Fruit fly (Drosophila melanogaster) whole organism, embryonic: ENCODE data around the gene Muc18B.
A peak's percentile ranks its signal among the peaks of the same experiment; 100 is the strongest.

Experiments used
- Abd-B ChIP-seq: fragments of 200-800 bp; sonication (Bioruptor generic); optimal IDR thresholded peaks from 2 replicates; lab custom pipeline; 2018; ENCODE audit warnings: missing biosample characterization, mild to moderate bottlenecking, missing genetic modification characterization, moderate library complexity
- Bgb ChIP-seq: fragments of 200-800 bp; sonication (Bioruptor generic); IDR thresholded peaks from 2 replicates; pipeline ENCODE4 v1.3.6; 2022; ENCODE audit warnings: missing biosample characterization, missing genetic modification characterization; ENCODE audit not compliant: partially characterized antibody
- CG12155 ChIP-seq: fragments of 200-800 bp; sonication (Bioruptor generic); optimal IDR thresholded peaks from 3 replicates; lab custom pipeline; 2016; ENCODE audit warnings: missing biosample characterization, missing genetic modification characterization
- CG13287 ChIP-seq: fragments of 200-800 bp; sonication (Bioruptor generic); IDR thresholded peaks from 2 replicates; pipeline ENCODE4 v1.3.6; 2022; ENCODE audit warnings: missing biosample characterization, missing genetic modification characterization; ENCODE audit not compliant: partially characterized antibody
- CG16813 ChIP-seq: fragments of 200-800 bp; sonication (Bioruptor generic); IDR thresholded peaks from 3 replicates; pipeline ENCODE4 v1.3.6; 2022; ENCODE audit warnings: missing biosample characterization, missing genetic modification characterization; ENCODE audit not compliant: partially characterized antibody
- CG17912 ChIP-seq: fragments of 200-800 bp; sonication (Bioruptor generic); optimal IDR thresholded peaks from 2 replicates; lab custom pipeline; 2018; ENCODE audit warnings: missing biosample characterization, mild to moderate bottlenecking, missing genetic modification characterization
- CG2116 ChIP-seq: fragments of 200-800 bp; sonication (Bioruptor generic); optimal IDR thresholded peaks from 3 replicates; lab custom pipeline; 2018; ENCODE audit warnings: missing biosample characterization, mild to moderate bottlenecking, missing genetic modification characterization
- CG2120 ChIP-seq: fragments of 200-800 bp; sonication (Bioruptor generic); optimal IDR thresholded peaks from 3 replicates; lab custom pipeline; 2016; ENCODE audit warnings: missing biosample characterization, missing genetic modification characterization
- CG3163 ChIP-seq: fragments of 200-800 bp; sonication (Bioruptor generic); optimal IDR thresholded peaks from 3 replicates; lab custom pipeline; 2016; ENCODE audit warnings: missing biosample characterization, missing genetic modification characterization
- CG3407 ChIP-seq: fragments of 200-800 bp; sonication (Bioruptor generic); optimal IDR thresholded peaks from 2 replicates; lab custom pipeline; 2018; ENCODE audit warnings: missing biosample characterization, mild to moderate bottlenecking, missing genetic modification characterization
- CG3995 ChIP-seq: fragments of 200-800 bp; sonication (Bioruptor generic); optimal IDR thresholded peaks from 3 replicates; lab custom pipeline; 2016; ENCODE audit warnings: missing biosample characterization, missing genetic modification characterization
- CG6791 ChIP-seq: fragments of 200-800 bp; sonication (Bioruptor generic); IDR thresholded peaks from 3 replicates; pipeline ENCODE4 v1.3.6; 2022; ENCODE audit warnings: missing biosample characterization, missing genetic modification characterization; ENCODE audit not compliant: partially characterized antibody
- CG7372 ChIP-seq: fragments of 200-800 bp; sonication (Bioruptor generic); IDR thresholded peaks from 2 replicates; pipeline ENCODE4 v1.3.6; 2022; ENCODE audit warnings: missing biosample characterization, missing genetic modification characterization
- CG8281 ChIP-seq: fragments of 200-800 bp; sonication (Bioruptor generic); optimal IDR thresholded peaks from 2 replicates; lab custom pipeline; 2018; ENCODE audit warnings: missing biosample characterization, mild to moderate bottlenecking, missing genetic modification characterization, moderate library complexity
- CG8944 ChIP-seq: fragments of 200-800 bp; sonication (Bioruptor generic); optimal IDR thresholded peaks from 3 replicates; lab custom pipeline; 2016; ENCODE audit warnings: missing biosample characterization, missing genetic modification characterization
- Camta ChIP-seq: fragments of 200-800 bp; sonication (Bioruptor generic); optimal IDR thresholded peaks from 2 replicates; lab custom pipeline; 2016; ENCODE audit warnings: missing biosample characterization, missing genetic modification characterization
- Chrac-16 ChIP-seq: fragments of 200-800 bp; sonication (Bioruptor generic); optimal IDR thresholded peaks from 3 replicates; lab custom pipeline; 2016; ENCODE audit warnings: missing biosample characterization, missing genetic modification characterization
- CoRest ChIP-seq: fragments of 200-800 bp; sonication (Bioruptor generic); optimal IDR thresholded peaks from 3 replicates; lab custom pipeline; 2018; ENCODE audit warnings: missing biosample characterization, mild to moderate bottlenecking, missing genetic modification characterization, moderate library complexity
- D ChIP-seq, 2 experiments: fragments of 200-800 bp in 1 of 2; fragments of >200 bp in 1 of 2; sonication (Bioruptor generic) in 1 of 2; optimal IDR thresholded peaks; 2 replicates in 1 of 2; 3 replicates in 1 of 2; lab custom pipeline; 2017; ENCODE audit warnings: mild to moderate bottlenecking in 1 of 2, missing biosample characterization in 1 of 2, missing genetic modification characterization in 1 of 2, missing genetic modification reagents in 1 of 2
- Dll ChIP-seq: fragments of 200-800 bp; sonication (Bioruptor generic); IDR thresholded peaks from 4 replicates; pipeline ENCODE4 v1.3.6; 2022; ENCODE audit warnings: missing biosample characterization, missing genetic modification characterization; ENCODE audit not compliant: partially characterized antibody
- Drgx ChIP-seq: fragments of 200-800 bp; sonication (Bioruptor generic); IDR thresholded peaks from 2 replicates; pipeline ENCODE4 v1.3.6; 2022; ENCODE audit warnings: missing biosample characterization, missing genetic modification characterization
- Ets65A ChIP-seq: fragments of 200-800 bp; sonication (Bioruptor generic); peaks from one replicate; lab custom pipeline; 2016; ENCODE audit warnings: missing biosample characterization, missing genetic modification characterization
- Ets97D ChIP-seq: fragments of 200-800 bp; sonication (Bioruptor generic); optimal IDR thresholded peaks from 3 replicates; lab custom pipeline; 2016; ENCODE audit warnings: missing biosample characterization, missing genetic modification characterization
- HLH54F ChIP-seq: fragments of 200-800 bp; sonication (Bioruptor generic); optimal IDR thresholded peaks from 3 replicates; lab custom pipeline; 2016; ENCODE audit warnings: missing biosample characterization, missing genetic modification characterization
- HmgD ChIP-seq: fragments of 200-800 bp; sonication (Bioruptor generic); optimal IDR thresholded peaks from 3 replicates; lab custom pipeline; 2016; ENCODE audit warnings: missing biosample characterization, missing genetic modification characterization
- Sry-β ChIP-seq: fragments of 200-800 bp; sonication (Bioruptor generic); optimal IDR thresholded peaks from 2 replicates; lab custom pipeline; 2018; ENCODE audit warnings: missing biosample characterization, mild to moderate bottlenecking, missing genetic modification characterization, moderate library complexity
- Xrp1 ChIP-seq: fragments of 200-800 bp; sonication (Bioruptor generic); IDR thresholded peaks from 2 replicates; pipeline ENCODE4 v1.3.6; 2022; ENCODE audit warnings: missing biosample characterization, missing genetic modification characterization
- YL-1 ChIP-seq: fragments of 200-800 bp; sonication (Bioruptor generic); optimal IDR thresholded peaks from 3 replicates; lab custom pipeline; 2017; ENCODE audit warnings: missing biosample characterization, mild to moderate bottlenecking, missing genetic modification characterization
- br ChIP-seq: fragments of >200 bp; optimal IDR thresholded peaks from 2 replicates; lab custom pipeline; 2017
- crp ChIP-seq, 2 experiments: fragments of 200-800 bp; sonication (Bioruptor generic); optimal IDR thresholded peaks; 2 replicates in 1 of 2; 3 replicates in 1 of 2; lab custom pipeline; 2017; ENCODE audit warnings: missing biosample characterization in 2 of 2, missing genetic modification characterization in 2 of 2, mild to moderate bottlenecking in 1 of 2, moderate library complexity in 1 of 2
- dmrt99B ChIP-seq: fragments of 200-800 bp; sonication (Bioruptor generic); optimal IDR thresholded peaks from 2 replicates; lab custom pipeline; 2018; ENCODE audit warnings: missing biosample characterization, mild to moderate bottlenecking, missing genetic modification characterization, moderate library complexity
- emc ChIP-seq: fragments of 200-800 bp; sonication (Bioruptor generic); optimal IDR thresholded peaks from 2 replicates; lab custom pipeline; 2016; ENCODE audit warnings: missing biosample characterization, missing genetic modification characterization
- ems ChIP-seq: fragments of 200-800 bp; sonication (Bioruptor generic); optimal IDR thresholded peaks from 3 replicates; lab custom pipeline; 2016; ENCODE audit warnings: missing biosample characterization, missing genetic modification characterization
- gcm ChIP-seq: fragments of 200-800 bp; sonication (Bioruptor generic); optimal IDR thresholded peaks from 2 replicates; lab custom pipeline; 2019; ENCODE audit warnings: missing biosample characterization, mild to moderate bottlenecking, missing genetic modification characterization, moderate library complexity
- gro ChIP-seq: fragments of 200-800 bp; sonication (Bioruptor generic); optimal IDR thresholded peaks from 2 replicates; lab custom pipeline; 2016; ENCODE audit warnings: missing biosample characterization, missing genetic modification characterization
- gt ChIP-seq: fragments of 200-800 bp; sonication (Bioruptor generic); IDR thresholded peaks from 2 replicates; pipeline ENCODE4 v1.3.6; 2022; ENCODE audit warnings: missing biosample characterization, missing genetic modification characterization
- jing ChIP-seq: fragments of 200-800 bp; sonication (Bioruptor generic); optimal IDR thresholded peaks from 2 replicates; lab custom pipeline; 2018; ENCODE audit warnings: missing biosample characterization, mild to moderate bottlenecking, missing genetic modification characterization
- jumu ChIP-seq: fragments of 200-800 bp; sonication (Bioruptor generic); optimal IDR thresholded peaks from 3 replicates; lab custom pipeline; 2016; ENCODE audit warnings: missing biosample characterization, missing genetic modification characterization
- knrl ChIP-seq: fragments of 200-800 bp; sonication (Bioruptor generic); IDR thresholded peaks from 3 replicates; pipeline ENCODE4 v1.3.6; 2022; ENCODE audit warnings: missing biosample characterization, missing genetic modification characterization; ENCODE audit not compliant: partially characterized antibody
- mam ChIP-seq: fragments of 200-800 bp; sonication (Bioruptor generic); optimal IDR thresholded peaks from 3 replicates; lab custom pipeline; 2016; ENCODE audit warnings: missing biosample characterization, missing genetic modification characterization
- oc ChIP-seq: fragments of 200-800 bp; sonication (Bioruptor generic); optimal IDR thresholded peaks from 2 replicates; lab custom pipeline; 2018; ENCODE audit warnings: missing biosample characterization, mild to moderate bottlenecking, missing genetic modification characterization, moderate library complexity
- onecut ChIP-seq: fragments of 200-800 bp; sonication (Bioruptor generic); IDR thresholded peaks from 2 replicates; pipeline ENCODE4 v1.3.6; 2022; ENCODE audit warnings: missing biosample characterization, missing genetic modification characterization
- phol ChIP-seq: fragments of 200-800 bp; sonication (Bioruptor generic); optimal IDR thresholded peaks from 3 replicates; lab custom pipeline; 2018; ENCODE audit warnings: missing biosample characterization, mild to moderate bottlenecking, missing genetic modification characterization, moderate library complexity
- prd ChIP-seq, 3 experiments: fragments of >200 bp in 2 of 3; fragments of 200-800 bp in 1 of 3; sonication (Bioruptor generic) in 1 of 3; optimal IDR thresholded peaks in 2 of 3; IDR thresholded peaks in 1 of 3; 2 replicates in 2 of 3; 3 replicates in 1 of 3; pipeline versions ENCODE4 v1.3.6 to Lab custom; 2017 to 2022; ENCODE audit warnings: missing biosample characterization in 1 of 3, missing genetic modification characterization in 1 of 3
- seq ChIP-seq: fragments of 200-800 bp; sonication (Bioruptor generic); IDR thresholded peaks from 2 replicates; pipeline ENCODE4 v1.3.6; 2022; ENCODE audit warnings: missing biosample characterization, missing genetic modification characterization
- slp2 ChIP-seq: fragments of 200-800 bp; sonication (Bioruptor generic); optimal IDR thresholded peaks from 2 replicates; lab custom pipeline; 2016; ENCODE audit warnings: missing biosample characterization, missing genetic modification characterization
- sob ChIP-seq: fragments of 200-800 bp; sonication (Bioruptor generic); IDR thresholded peaks from 2 replicates; pipeline ENCODE4 v1.3.6; 2022; ENCODE audit warnings: missing biosample characterization, missing genetic modification characterization
- tin ChIP-seq: fragments of 200-800 bp; sonication (Bioruptor generic); optimal IDR thresholded peaks from 3 replicates; lab custom pipeline; 2016; ENCODE audit warnings: missing biosample characterization, missing genetic modification characterization
- zen2 ChIP-seq: fragments of 200-800 bp; sonication (Bioruptor generic); IDR thresholded peaks from 3 replicates; pipeline ENCODE4 v1.3.6; 2022; ENCODE audit warnings: missing biosample characterization, missing genetic modification characterization; ENCODE audit not compliant: partially characterized antibody
- zfh2 ChIP-seq: fragments of 200-800 bp; sonication (Bioruptor generic); optimal IDR thresholded peaks from 2 replicates; lab custom pipeline; 2016; ENCODE audit warnings: missing biosample characterization, missing genetic modification characterization

Muc18B gene

DNA sequence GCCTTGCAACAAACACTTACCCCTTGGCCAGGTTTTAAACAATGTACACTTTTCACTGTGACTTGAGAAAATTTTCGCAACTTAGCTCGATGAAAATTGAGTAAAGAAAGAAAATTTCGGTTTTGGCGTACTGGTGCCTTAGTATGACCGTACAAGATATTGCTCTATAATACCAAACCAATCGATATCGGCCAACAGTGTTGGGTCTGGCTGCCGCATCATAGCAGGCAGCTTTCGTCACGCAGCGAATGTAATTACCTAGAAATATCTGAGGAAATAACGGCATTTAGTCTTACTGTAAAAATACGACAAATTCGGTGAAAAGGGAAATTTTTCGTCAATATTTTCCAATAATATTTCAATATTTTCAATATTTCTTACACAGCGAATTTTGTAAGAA is 7.3 kb upstream of the Muc18B start, which contains the start of gene Ulp1 (continued):
- TF ChIP-seq CG6791 (GFP tag; lab: Robert Waterston, UW) = peak; percentile 71
- peak; percentile 11 for TF ChIP-seq CG2120
- TF ChIP-seq Sry-β = peak; percentile 71
- TF ChIP-seq HmgD (GFP tag; lab: Kevin White, UChicago) = peak; percentile 57
- peak; percentile 57 for TF ChIP-seq CG13287 (GFP tag; lab: Robert Waterston, UW)
- 0 out of 3 replicates have a peak, but pooled peaks have one; percentile 31 for TF ChIP-seq zen2 (GFP tag; lab: Robert Waterston, UW)
- no peak for TF ChIP-seq gt (GFP tag; lab: Robert Waterston, UW)
- peak; percentile 34 for TF ChIP-seq mam (GFP tag; lab: Kevin White, UChicago)
- TF ChIP-seq dmrt99B (tag; lab: Kevin White, UChicago) = no peak
- no peak for TF ChIP-seq br (lab: Kevin White, UChicago)
- peak; percentile 12 for TF ChIP-seq CG3163 (GFP tag; lab: Kevin White, UChicago)
- TF ChIP-seq CG12155 (GFP tag; lab: Kevin White, UChicago) = peak; percentile 3
- TF ChIP-seq D (optimal IDR thresholded peaks at IDR 0.05; lab: Kevin White, UChicago) = no peak
- TF ChIP-seq D (GFP tag; optimal IDR thresholded peaks at IDR 0.05; lab: Kevin White, UChicago) = no peak
- TF ChIP-seq Xrp1 = no peak
- peak; percentile 80 for TF ChIP-seq Ets97D (GFP tag; lab: Kevin White, UChicago)
- peak; percentile 76 for TF ChIP-seq CG3995 (GFP tag; lab: Kevin White, UChicago)
- peak; percentile 65 for TF ChIP-seq CG2116 (GFP tag; lab: Kevin White, UChicago)
- TF ChIP-seq zfh2 (GFP tag; lab: Kevin White, UChicago) = peak; percentile 15
- TF ChIP-seq YL-1 (GFP tag; lab: Kevin White, UChicago) = peak; percentile 62
- TF ChIP-seq knrl (GFP tag; lab: Robert Waterston, UW) = peak; percentile 54; the same call in 2 of the 3 replicates
- TF ChIP-seq jing (GFP tag; lab: Kevin White, UChicago) = no peak
- TF ChIP-seq CG16813 (GFP tag; lab: Robert Waterston, UW) = peak; percentile 30; the same call in 1 of the 3 replicates
- TF ChIP-seq prd (optimal IDR thresholded peaks at IDR 0.05; lab: Kevin White, UChicago) = no peak
- peak; percentile 15; the same call in 1 of the 3 replicates for TF ChIP-seq prd (GFP tag; IDR thresholded peaks at IDR 0.05; lab: Robert Waterston, UW)
- peak; percentile 60 for TF ChIP-seq Ets65A (GFP tag; lab: Kevin White, UChicago)
- TF ChIP-seq jumu (GFP tag; lab: Kevin White, UChicago) = peak; percentile 32
- TF ChIP-seq CG17912 (GFP tag; lab: Kevin White, UChicago) = peak; percentile 34
- TF ChIP-seq crp (GFP tag; optimal IDR thresholded peaks at IDR 0.05; lab: Kevin White, UChicago) = no peak
- peak; percentile 55 for TF ChIP-seq Bgb (GFP tag; lab: Robert Waterston, UW)
- TF ChIP-seq CoRest (tag; lab: Kevin White, UChicago) = peak; percentile 48
- no peak for TF ChIP-seq Camta (GFP tag; lab: Kevin White, UChicago)
- peak; percentile 8 for TF ChIP-seq Chrac-16 (GFP tag; lab: Kevin White, UChicago)
- TF ChIP-seq phol (tag; lab: Kevin White, UChicago) = peak; percentile 37
- peak; percentile 3 for TF ChIP-seq ems (GFP tag; lab: Kevin White, UChicago)
- no peak for TF ChIP-seq Drgx (GFP tag; lab: Robert Waterston, UW)
- peak; percentile 93 for TF ChIP-seq onecut (GFP tag; lab: Robert Waterston, UW)
- TF ChIP-seq HLH54F (GFP tag; lab: Kevin White, UChicago) = peak; percentile 27
- TF ChIP-seq sob = peak; percentile 42
- peak; percentile 29 for TF ChIP-seq gro (GFP tag; lab: Kevin White, UChicago)
- TF ChIP-seq seq (GFP tag; lab: Robert Waterston, UW) = no peak
- no peak for TF ChIP-seq emc (GFP tag; lab: Kevin White, UChicago)
- peak; percentile 43; the same call in 2 of the 4 replicates for TF ChIP-seq Dll (GFP tag; lab: Robert Waterston, UW)
- TF ChIP-seq CG3407 (GFP tag; lab: Kevin White, UChicago) = no peak
- no peak for TF ChIP-seq CG7372 (GFP tag; lab: Robert Waterston, UW)
- TF ChIP-seq Abd-B (GFP tag; lab: Kevin White, UChicago) = peak; percentile 89
- no peak for TF ChIP-seq gcm (GFP tag; lab: Kevin White, UChicago)
- peak; percentile 20 for TF ChIP-seq tin (GFP tag; lab: Kevin White, UChicago)
- no peak for TF ChIP-seq slp2 (GFP tag; lab: Kevin White, UChicago)
- peak; percentile 28 for TF ChIP-seq CG8944
- no peak for TF ChIP-seq CG8281
- no peak for TF ChIP-seq oc
